Worm (Caenorhabditis elegans) whole organism, L3 larva: Measurements from ENCODE around the gene bbln-1.

Source experiments
- R02D3.7 ChIP-seq: fragments of 150-350 bp; optimal IDR thresholded peaks from 2 replicates; lab custom pipeline; 2014; ENCODE audit warnings: missing biosample characterization, missing genetic modification characterization
- ZK546.5 ChIP-seq: sonication (generic microtip); optimal IDR thresholded peaks from 2 replicates; lab custom pipeline; 2017; ENCODE audit warnings: missing biosample characterization, missing genetic modification characterization
- ama-1 ChIP-seq: fragments of 150-350 bp; optimal IDR thresholded peaks from 2 replicates; lab custom pipeline; 2018
- ceh-82 ChIP-seq: fragments of 150-350 bp; optimal IDR thresholded peaks from 2 replicates; lab custom pipeline; 2014; ENCODE audit warnings: missing biosample characterization, missing genetic modification characterization
- ceh-9 ChIP-seq: sonication (generic microtip); optimal IDR thresholded peaks from 2 replicates; lab custom pipeline; 2018; ENCODE audit warnings: missing biosample characterization, missing genetic modification characterization
- daf-12 ChIP-seq: fragments of 150-350 bp; optimal IDR thresholded peaks from 2 replicates; lab custom pipeline; 2014; ENCODE audit warnings: missing biosample characterization, missing genetic modification reagents, missing genetic modification characterization
- egl-27 ChIP-seq: sonication (generic microtip); optimal IDR thresholded peaks from 4 replicates; lab custom pipeline; 2017; ENCODE audit warnings: missing biosample characterization, missing genetic modification reagents, missing genetic modification characterization
- egl-5 ChIP-seq: fragments of 150-350 bp; optimal IDR thresholded peaks from 2 replicates; lab custom pipeline; 2017; ENCODE audit warnings: missing biosample characterization, missing genetic modification reagents, missing genetic modification characterization, inconsistent platforms
- elt-2 ChIP-seq: sonication (generic microtip); optimal IDR thresholded peaks from 2 replicates; lab custom pipeline; 2016; ENCODE audit warnings: missing genetic modification reagents, mild to moderate bottlenecking, missing genetic modification characterization, missing compliant biosample characterization
- elt-3 ChIP-seq, 3 experiments: fragments of 150-350 bp in 1 of 3; sonication (generic microtip) in 2 of 3; optimal IDR thresholded peaks; 2 replicates in 2 of 3; 4 replicates in 1 of 3; lab custom pipeline; 2014 to 2017; ENCODE audit warnings: missing biosample characterization in 3 of 3, missing genetic modification characterization in 3 of 3
- fkh-10 ChIP-seq: sonication (generic microtip); optimal IDR thresholded peaks from 2 replicates; lab custom pipeline; 2017; ENCODE audit warnings: missing biosample characterization, missing genetic modification reagents, missing genetic modification characterization
- fkh-2 ChIP-seq: fragments of 150-350 bp; optimal IDR thresholded peaks from 2 replicates; lab custom pipeline; 2014; ENCODE audit warnings: missing biosample characterization, missing genetic modification reagents, missing genetic modification characterization
- hmg-11 ChIP-seq: sonication (generic microtip); optimal IDR thresholded peaks from 2 replicates; lab custom pipeline; 2016; ENCODE audit warnings: missing genetic modification characterization, missing compliant biosample characterization
- jun-1 ChIP-seq: fragments of 150-350 bp; optimal IDR thresholded peaks from 2 replicates; lab custom pipeline; 2014; ENCODE audit warnings: missing biosample characterization, missing genetic modification reagents, missing genetic modification characterization
- lin-39 ChIP-seq: fragments of 150-350 bp; optimal IDR thresholded peaks from 2 replicates; lab custom pipeline; 2018; ENCODE audit warnings: missing biosample characterization, missing genetic modification reagents, missing genetic modification characterization
- lsy-12 ChIP-seq: sonication (generic microtip); optimal IDR thresholded peaks from 2 replicates; lab custom pipeline; 2016; ENCODE audit warnings: mild to moderate bottlenecking, missing genetic modification characterization, missing compliant biosample characterization
- mml-1 ChIP-seq: fragments of 150-350 bp; sonication (generic microtip); optimal IDR thresholded peaks from 3 replicates; lab custom pipeline; 2014; ENCODE audit warnings: missing biosample characterization, missing genetic modification characterization
- nfya-1 ChIP-seq: sonication (generic microtip); optimal IDR thresholded peaks from 2 replicates; lab custom pipeline; 2017; ENCODE audit warnings: missing genetic modification characterization, mild to moderate bottlenecking, missing compliant biosample characterization, antibody characterized with exemption, moderate library complexity; ENCODE audit not compliant: insufficient read depth
- nhr-23 ChIP-seq: fragments of 150-350 bp; optimal IDR thresholded peaks from 2 replicates; lab custom pipeline; 2014; ENCODE audit warnings: missing biosample characterization, missing genetic modification reagents, missing genetic modification characterization
- nhr-237 ChIP-seq: fragments of 150-350 bp; optimal IDR thresholded peaks from 2 replicates; lab custom pipeline; 2014; ENCODE audit warnings: missing biosample characterization, missing genetic modification characterization
- nhr-25 ChIP-seq: sonication (generic microtip); optimal IDR thresholded peaks from 2 replicates; lab custom pipeline; 2017; ENCODE audit warnings: missing biosample characterization, missing genetic modification characterization
- nhr-43 ChIP-seq: sonication (generic microtip); optimal IDR thresholded peaks from 2 replicates; lab custom pipeline; 2016; ENCODE audit warnings: mild to moderate bottlenecking, missing genetic modification characterization, missing compliant biosample characterization; ENCODE audit not compliant: poor library complexity, severe bottlenecking
- nhr-76 ChIP-seq: fragments of 150-350 bp; sonication (generic microtip); optimal IDR thresholded peaks from 5 replicates; lab custom pipeline; 2014; ENCODE audit warnings: missing biosample characterization, missing genetic modification characterization
- nhr-77 ChIP-seq: fragments of 150-350 bp; optimal IDR thresholded peaks from 2 replicates; lab custom pipeline; 2014; ENCODE audit warnings: missing biosample characterization, missing genetic modification characterization
- pqm-1 ChIP-seq: fragments of 150-350 bp; optimal IDR thresholded peaks from 2 replicates; lab custom pipeline; 2017; ENCODE audit warnings: missing biosample characterization, missing genetic modification characterization, inconsistent platforms
- sea-2 ChIP-seq: fragments of 150-350 bp; sonication (generic microtip); optimal IDR thresholded peaks from 4 replicates; lab custom pipeline; 2014; ENCODE audit warnings: missing biosample characterization, missing genetic modification reagents, missing genetic modification characterization
- skn-1 ChIP-seq: fragments of 150-350 bp; optimal IDR thresholded peaks from 2 replicates; lab custom pipeline; 2014; ENCODE audit warnings: missing biosample characterization, missing genetic modification characterization
- tbx-2 ChIP-seq: sonication (generic microtip); optimal IDR thresholded peaks from 2 replicates; lab custom pipeline; 2016; ENCODE audit warnings: mild to moderate bottlenecking, missing genetic modification characterization, missing compliant biosample characterization
- unc-39 ChIP-seq: sonication (generic microtip); optimal IDR thresholded peaks from 4 replicates; lab custom pipeline; 2017; ENCODE audit warnings: missing biosample characterization, missing genetic modification characterization
- unc-62 ChIP-seq: fragments of 150-350 bp; sonication (generic microtip); optimal IDR thresholded peaks from 4 replicates; lab custom pipeline; 2014; ENCODE audit warnings: missing biosample characterization, missing genetic modification reagents, missing genetic modification characterization
- zag-1 ChIP-seq: fragments of 150-350 bp; optimal IDR thresholded peaks from 2 replicates; lab custom pipeline; 2014; ENCODE audit warnings: missing biosample characterization, missing genetic modification characterization
- ztf-4 ChIP-seq: fragments of 150-350 bp; optimal IDR thresholded peaks from 2 replicates; lab custom pipeline; 2014; ENCODE audit warnings: missing biosample characterization, missing genetic modification characterization

Gene bbln-1

DNA sequence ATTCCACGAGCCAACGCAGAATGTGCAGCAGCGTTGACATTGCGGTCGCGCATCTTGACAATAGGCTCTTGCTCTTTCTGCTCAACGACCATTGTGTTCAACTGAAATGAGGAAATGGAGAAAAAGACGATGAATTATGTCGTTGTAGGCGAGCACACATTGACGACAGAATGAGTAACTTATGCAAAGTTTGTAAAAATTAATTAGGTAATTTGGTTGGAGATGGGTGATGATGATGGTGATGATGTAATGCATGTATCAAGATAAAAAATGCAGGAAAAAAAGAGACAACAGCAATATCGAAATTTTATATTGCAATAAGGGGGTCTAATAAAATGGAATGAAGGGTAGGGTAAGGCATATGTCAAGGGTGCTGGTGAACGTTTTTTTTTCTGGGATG lies at the start of gene bbln-1:
Gene bbln-1 (minus strand): TSS at position 101 of the 400 bp plus-strand sequence.
- TF ChIP-seq nhr-237 (no peak), nhr-25 (tag; lab: Kevin White, UChicago) (no peak), egl-27 (no peak), ceh-82 (tag; lab: Kevin White, UChicago) (no peak), elt-2 (no peak), R02D3.7 (no peak), hmg-11 (tag; lab: Kevin White, UChicago) (no peak), jun-1 (tag; lab: Kevin White, UChicago) (no peak), lsy-12 (tag; lab: Kevin White, UChicago) (no peak), elt-3 (tag; optimal IDR thresholded peaks at IDR 0.05; lab: Kevin White, UChicago) (no peak), nhr-23 (no peak), ZK546.5 (tag; lab: Kevin White, UChicago) (no peak), nhr-76 (tag; lab: Kevin White, UChicago) (no peak), daf-12 (no peak), nhr-43 (no peak), skn-1 (tag; lab: Kevin White, UChicago) (no peak), nhr-77 (tag; lab: Kevin White, UChicago) (no peak)

DNA sequence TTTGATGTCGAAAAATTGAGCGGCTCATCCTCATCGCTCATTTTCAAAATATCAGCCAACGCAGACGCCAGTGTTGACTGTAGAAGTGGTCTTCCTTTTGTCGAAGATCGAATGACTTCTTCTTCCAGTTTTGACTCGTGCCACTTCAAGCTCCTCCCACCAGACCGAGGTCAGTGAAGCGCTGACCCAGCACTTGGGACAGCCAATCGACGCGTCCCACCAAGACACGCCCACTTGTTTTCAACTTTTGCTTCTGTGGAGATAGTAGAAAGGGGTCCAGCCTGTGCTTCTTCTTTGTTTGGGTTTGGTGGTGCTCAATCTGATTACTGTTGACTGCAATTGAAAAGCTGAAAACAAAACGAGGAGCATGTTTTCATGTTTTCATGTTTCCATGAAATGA lies 47.0 kb upstream of the bbln-1 start, which contains the start of gene fax-1:
Gene fax-1 (minus strand): TSS at position 101 of the 400 bp plus-strand sequence.
- peak; percentile 53 for TF ChIP-seq nfya-1 (tag; lab: Kevin White, UChicago)
- TF ChIP-seq nhr-77 (tag; lab: Kevin White, UChicago) = no peak
- TF ChIP-seq, all 47 proteins: peak for 1

- no peak for TF ChIP-seq pqm-1 (tag; lab: Kevin White, UChicago)
- no peak for TF ChIP-seq sea-2 (GFP tag; lab: Kevin White, UChicago)
- TF ChIP-seq nhr-76 (tag; lab: Kevin White, UChicago) = no peak
Measured at ce11 chrX:3197319-3197718, 45.1 kb upstream of the bbln-1 start.

ce11 chrX:3191353-3192065 lies 39.2 kb upstream of the bbln-1 start:
- no peak for TF ChIP-seq ztf-4 (tag; lab: Kevin White, UChicago)
- TF ChIP-seq R02D3.7 = no peak
- TF ChIP-seq nhr-23 = no peak
- no peak for TF ChIP-seq zag-1
- peak; percentile 29 for TF ChIP-seq fkh-10 (GFP tag; lab: Kevin White, UChicago)

DNA sequence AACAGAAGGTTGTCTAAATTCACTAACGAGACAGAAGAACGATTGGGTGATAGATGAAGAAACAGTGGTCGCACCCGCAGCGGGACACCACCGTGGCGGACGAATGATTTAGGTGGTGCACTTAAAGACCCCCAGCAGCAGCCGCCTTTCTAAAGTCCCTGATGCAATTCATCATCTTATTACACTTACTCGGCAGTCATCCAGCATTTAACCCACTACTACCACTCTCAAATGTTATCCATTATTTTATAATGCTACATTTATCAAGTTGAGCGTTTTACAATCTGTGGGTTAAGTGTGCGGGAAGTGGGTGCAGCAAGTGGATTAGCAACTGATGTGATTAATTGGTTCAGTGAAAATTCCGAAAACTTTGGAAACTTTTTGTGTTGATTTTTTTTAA lies 37.9 kb upstream of the bbln-1 start:
- TF ChIP-seq egl-5 = no peak
- no peak for TF ChIP-seq nhr-76 (tag; lab: Kevin White, UChicago)
- TF ChIP-seq lin-39 (tag; lab: Kevin White, UChicago) = peak; percentile 30

DNA sequence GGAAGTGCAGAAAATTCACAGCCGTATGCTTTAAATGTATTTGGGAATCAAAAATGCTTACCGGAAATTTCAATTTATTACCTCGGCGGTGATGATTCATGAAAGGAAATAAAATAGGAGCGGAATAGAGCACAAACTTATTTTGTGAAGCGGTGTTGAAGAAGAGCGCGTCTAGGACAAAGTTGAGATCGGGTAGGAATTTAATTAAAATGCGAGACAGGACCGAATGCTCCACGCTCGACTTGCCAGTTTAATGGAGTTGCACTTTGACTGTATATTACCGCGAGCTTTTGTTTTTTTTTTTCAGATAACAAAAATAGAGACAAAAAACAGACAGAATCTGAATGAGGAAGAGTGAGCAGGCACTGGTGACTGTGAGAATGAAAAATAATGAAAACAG lies 32.4 kb upstream of the bbln-1 start:
- TF ChIP-seq fkh-2 (tag; lab: Kevin White, UChicago) = no peak
- no peak for TF ChIP-seq jun-1 (tag; lab: Kevin White, UChicago)
- no peak for TF ChIP-seq ceh-9 (tag; lab: Kevin White, UChicago)
- no peak for TF ChIP-seq hmg-11 (tag; lab: Kevin White, UChicago)
- TF ChIP-seq daf-12 = no peak
- no peak for TF ChIP-seq ama-1 (lab: Kevin White, UChicago)
- no peak for TF ChIP-seq unc-39 (tag; lab: Kevin White, UChicago)
- TF ChIP-seq nhr-23 = no peak
- no peak for TF ChIP-seq elt-2
- TF ChIP-seq ZK546.5 (tag; lab: Kevin White, UChicago) = no peak
- TF ChIP-seq lsy-12 (tag; lab: Kevin White, UChicago) = no peak
- no peak for TF ChIP-seq unc-62
- no peak for TF ChIP-seq fkh-10 (GFP tag; lab: Kevin White, UChicago)
- TF ChIP-seq mml-1 (tag; lab: Kevin White, UChicago) = no peak
- TF ChIP-seq elt-3 (tag; optimal IDR thresholded peaks at IDR 0.05; lab: Kevin White, UChicago) = no peak
- no peak for TF ChIP-seq nhr-77 (tag; lab: Kevin White, UChicago)
- no peak for TF ChIP-seq skn-1 (tag; lab: Kevin White, UChicago)
- TF ChIP-seq tbx-2 (tag; lab: Kevin White, UChicago) = no peak
